Fruit fly (Drosophila melanogaster): Measurements from ENCODE around the gene CG14422.

dm6 chrX:2934827-2935226, 8.4 kb upstream of the CG14422 start, which contains the start of gene CG3592:
- TF ChIP-seq CG1621 (tag; optimal IDR thresholded peaks at IDR 0.05), result no peak
- TF ChIP-seq Gug (GFP tag; IDR thresholded peaks at IDR 0.05), result no peak
- no peak for TF ChIP-seq CG6808 (GFP tag; optimal IDR thresholded peaks at IDR 0.05)
- TF ChIP-seq dac (GFP tag; optimal IDR thresholded peaks at IDR 0.05), result no peak
- TF ChIP-seq Eip93F (GFP tag; optimal IDR thresholded peaks at IDR 0.05), result no peak
